Fruit fly (Drosophila melanogaster) Kc167 (cell line): ENCODE data around the gene CG11714.

Experiments used
- Myc ChIP-seq: fragments of >200 bp; optimal IDR thresholded peaks from 2 replicates; lab custom pipeline; 2017; ENCODE audit warnings: missing external identifiers
- Sin3A ChIP-seq: fragments of >200 bp; optimal IDR thresholded peaks from 2 replicates; lab custom pipeline; 2018; ENCODE audit warnings: missing external identifiers
- h ChIP-seq: fragments of >200 bp; optimal IDR thresholded peaks from 3 replicates; lab custom pipeline; 2018; ENCODE audit warnings: missing external identifiers
- psq ChIP-seq: fragments of >200 bp; optimal IDR thresholded peaks from 2 replicates; lab custom pipeline; 2017; ENCODE audit warnings: missing external identifiers

DNA sequence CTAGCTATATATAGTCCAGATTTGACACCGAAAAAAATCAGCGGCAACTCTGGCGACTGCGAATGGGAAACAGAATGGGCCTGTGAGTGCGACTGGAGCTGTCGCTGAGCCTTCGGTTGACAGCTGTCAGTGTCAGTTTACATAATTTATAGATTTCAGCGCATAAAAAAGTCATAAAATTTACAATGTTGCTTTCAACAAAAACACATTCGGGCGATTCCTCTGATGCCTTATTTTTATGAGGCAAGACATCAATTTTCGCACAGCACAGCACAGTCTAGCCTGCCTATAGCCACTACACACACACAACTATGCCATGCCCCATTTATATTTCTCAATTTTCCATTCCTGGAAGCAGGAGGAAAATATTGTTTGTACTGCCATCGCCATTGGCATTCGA, 50.1 kb downstream of the CG11714 start:
- no peak for TF ChIP-seq Myc
- no peak for TF ChIP-seq h
- TF ChIP-seq Sin3A: no peak
- no peak for TF ChIP-seq psq (lab: Kevin White, UChicago)
